Worm (Caenorhabditis elegans) whole organism, L3 larva: ENCODE measurements around the gene C27H5.12.

Experiments
- unc-39 ChIP-seq: sonication (generic microtip); optimal IDR thresholded peaks from 4 replicates; lab custom pipeline; 2017; ENCODE audit warnings: missing biosample characterization, missing genetic modification characterization
- unc-62 ChIP-seq: fragments of 150-350 bp; sonication (generic microtip); optimal IDR thresholded peaks from 4 replicates; lab custom pipeline; 2014; ENCODE audit warnings: missing biosample characterization, missing genetic modification reagents, missing genetic modification characterization

- TF ChIP-seq unc-39 (tag; lab: Kevin White, UChicago) (no peak), unc-62 (GFP tag; lab: Kevin White, UChicago) (no peak)
Observed at ce11 chrII:7144307-7144706, 17.1 kb downstream of the C27H5.12 start, which contains the start of gene npr-31.
